Fruit fly (Drosophila melanogaster) whole organism, pupa: Measurements from ENCODE around the gene fzr.

Experiments used
- CG12605 ChIP-seq: fragments of 200-800 bp; sonication (Bioruptor generic); IDR thresholded peaks from 2 replicates; pipeline ENCODE4 v1.3.6; 2022; ENCODE audit warnings: missing biosample characterization, missing genetic modification characterization
- CG14655 ChIP-seq: fragments of 200-800 bp; sonication (Bioruptor generic); optimal IDR thresholded peaks from 3 replicates; lab custom pipeline; 2017; ENCODE audit warnings: mild to moderate bottlenecking, missing biosample characterization, missing genetic modification reagents, missing genetic modification characterization
- CG15710 ChIP-seq: fragments of 200-800 bp; sonication (Bioruptor generic); optimal IDR thresholded peaks from 2 replicates; lab custom pipeline; 2018; ENCODE audit warnings: missing biosample characterization, mild to moderate bottlenecking, missing genetic modification characterization, moderate library complexity
- CG4496 ChIP-seq: fragments of 200-800 bp; sonication (Bioruptor generic); IDR thresholded peaks from 3 replicates; pipeline ENCODE4 v1.3.6; 2022; ENCODE audit warnings: missing biosample characterization, missing genetic modification characterization
- CG8159 ChIP-seq: fragments of 200-800 bp; sonication (Bioruptor generic); optimal IDR thresholded peaks from 3 replicates; lab custom pipeline; 2018; ENCODE audit warnings: missing biosample characterization, mild to moderate bottlenecking, missing genetic modification characterization, moderate library complexity
- CG9948 ChIP-seq: fragments of 200-800 bp; sonication (Bioruptor generic); optimal IDR thresholded peaks from 2 replicates; lab custom pipeline; 2018; ENCODE audit warnings: missing biosample characterization, mild to moderate bottlenecking, missing genetic modification characterization, moderate library complexity
- gl ChIP-seq: fragments of 200-800 bp; sonication (Bioruptor generic); optimal IDR thresholded peaks from 2 replicates; lab custom pipeline; 2018; ENCODE audit warnings: missing biosample characterization, mild to moderate bottlenecking, missing genetic modification characterization
- rn ChIP-seq: fragments of 200-800 bp; sonication (Bioruptor generic); IDR thresholded peaks from 2 replicates; pipeline ENCODE4 v1.3.6; 2022; ENCODE audit warnings: missing biosample characterization, missing genetic modification characterization

DNA sequence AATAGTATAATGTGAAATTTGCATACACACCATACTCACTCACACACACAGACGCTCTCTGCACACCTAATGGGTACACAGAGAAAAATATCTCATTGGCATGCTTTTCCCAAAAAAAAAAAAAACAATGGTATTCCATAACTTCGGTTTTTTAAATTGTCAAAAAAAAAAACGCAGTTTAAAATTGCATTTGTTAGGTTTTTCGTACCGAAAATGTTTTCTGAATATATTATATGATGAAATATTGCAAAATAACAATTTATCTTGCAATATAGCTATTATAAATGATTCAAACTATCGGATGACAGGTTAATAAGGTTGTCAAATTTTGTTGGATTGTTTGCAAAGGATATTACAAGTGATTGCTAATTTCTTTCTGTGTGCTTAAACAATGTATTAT, 20.4 kb upstream of the fzr start:
- TF ChIP-seq CG9948 (tag; lab: Kevin White, UChicago) (no peak), CG15710 (tag; lab: Kevin White, UChicago) (peak; percentile 5), rn (no peak), CG4496 (GFP tag; lab: Robert Waterston, UW) (no peak), CG14655 (no peak), gl (tag; lab: Kevin White, UChicago) (no peak), CG8159 (tag; lab: Kevin White, UChicago) (no peak), CG12605 (no peak)
